Worm (Caenorhabditis elegans): ENCODE measurements around the gene che-12.

The che-12 gene

ce11 chrV:10289743-10290142 lies 17.4 kb downstream of the che-12 start, which contains the start of gene B0024.15 (continued):
- TF ChIP-seq ztf-26 (tag; optimal IDR thresholded peaks at IDR 0.05) (no peak), die-1 (tag; optimal IDR thresholded peaks at IDR 0.05) (no peak), bed-1 (GFP tag; IDR thresholded peaks at IDR 0.05) (no peak), cebp-1 (GFP tag; IDR thresholded peaks at IDR 0.05) (no peak), cebp-1 (tag; optimal IDR thresholded peaks at IDR 0.05) (no peak), ceh-100 (GFP tag; IDR thresholded peaks at IDR 0.05) (no peak), tlf-1 (GFP tag; optimal IDR thresholded peaks at IDR 0.05) (no peak), madf-10 (tag; optimal IDR thresholded peaks at IDR 0.05) (no peak)

- TF ChIP-seq ceh-58 (GFP tag; IDR thresholded peaks at IDR 0.05) (no peak), lsy-27 (tag; optimal IDR thresholded peaks at IDR 0.05; ENCODE audit: borderline replicate concordance, insufficient read depth) (no peak), F49E8.2 (tag; optimal IDR thresholded peaks at IDR 0.05; ENCODE audit: insufficient read depth) (no peak), mcd-1 (GFP tag; IDR thresholded peaks at IDR 0.05) (no peak), atf-7 (tag; optimal IDR thresholded peaks at IDR 0.05) (no peak), snpc-4 (GFP tag; optimal IDR thresholded peaks at IDR 0.05) (no peak), snpc-4 (tag; optimal IDR thresholded peaks at IDR 0.05) (no peak), B0336.3 (GFP tag; IDR thresholded peaks at IDR 0.05) (no peak), F55B11.4 (tag; optimal IDR thresholded peaks at IDR 0.05; ENCODE audit: borderline replicate concordance, insufficient read depth) (no peak), hsf-1 (GFP tag; IDR thresholded peaks at IDR 0.05) (no peak), cebp-2 (GFP tag; IDR thresholded peaks at IDR 0.05) (no peak), mes-4 (tag; optimal IDR thresholded peaks at IDR 0.05) (no peak), hlh-26 (GFP tag; conservative IDR thresholded peaks at IDR 0.05) (no peak), chd-7 (tag; optimal IDR thresholded peaks at IDR 0.05) (no peak), dox-1 (GFP tag; IDR thresholded peaks at IDR 0.05) (no peak), ceh-27 (GFP tag; optimal IDR thresholded peaks at IDR 0.05) (no peak), madf-3 (GFP tag; IDR thresholded peaks at IDR 0.05) (no peak), T26A5.8 (tag; optimal IDR thresholded peaks at IDR 0.05) (no peak), mxl-1 (tag; optimal IDR thresholded peaks at IDR 0.05) (no peak)
Observed at ce11 chrV:10287260-10287659, 19.9 kb downstream of the che-12 start, which contains the start of gene B0024.3. Gene B0024.3 (plus strand): TSS chrV:10287560.

- no peak for TF ChIP-seq nhr-27 (tag; optimal IDR thresholded peaks at IDR 0.05)
- TF ChIP-seq B0261.1 (tag; optimal IDR thresholded peaks at IDR 0.05): no peak
- no peak for TF ChIP-seq attf-6 (GFP tag; IDR thresholded peaks at IDR 0.05)
- TF ChIP-seq madf-10 (tag; optimal IDR thresholded peaks at IDR 0.05): no peak
- no peak for TF ChIP-seq B0019.2 (GFP tag; conservative IDR thresholded peaks at IDR 0.05)
- no peak for TF ChIP-seq F10E7.11 (tag; optimal IDR thresholded peaks at IDR 0.05)
- no peak for TF ChIP-seq tbp1 (GFP tag; optimal IDR thresholded peaks at IDR 0.05)
- TF ChIP-seq ceh-91 (GFP tag; IDR thresholded peaks at IDR 0.05): no peak
- no peak for TF ChIP-seq tlf-1 (GFP tag; optimal IDR thresholded peaks at IDR 0.05)
- no peak for TF ChIP-seq ama-1 (optimal IDR thresholded peaks at IDR 0.05)
- TF ChIP-seq ama-1 (GFP tag; optimal IDR thresholded peaks at IDR 0.05): no peak
- no peak for TF ChIP-seq dox-1 (GFP tag; IDR thresholded peaks at IDR 0.05)
- no peak for TF ChIP-seq ztf-28 (GFP tag; IDR thresholded peaks at IDR 0.05)
- TF ChIP-seq atf-7 (tag; optimal IDR thresholded peaks at IDR 0.05): no peak
- no peak for TF ChIP-seq hrde-1 (tag; optimal IDR thresholded peaks at IDR 0.05; ENCODE audit: borderline replicate concordance)
- no peak for TF ChIP-seq ztf-22 (GFP tag; optimal IDR thresholded peaks at IDR 0.05)
- no peak for TF ChIP-seq zfh-2 (GFP tag; conservative IDR thresholded peaks at IDR 0.05)
- TF ChIP-seq Y79H2A.3 (GFP tag; conservative IDR thresholded peaks at IDR 0.05): no peak
Observed at ce11 chrV:10285853-10286252, 21.3 kb downstream of the che-12 start.

Measured in whole organism, young adult.